Worm (Caenorhabditis elegans): ENCODE data around the gene str-108.

DNA sequence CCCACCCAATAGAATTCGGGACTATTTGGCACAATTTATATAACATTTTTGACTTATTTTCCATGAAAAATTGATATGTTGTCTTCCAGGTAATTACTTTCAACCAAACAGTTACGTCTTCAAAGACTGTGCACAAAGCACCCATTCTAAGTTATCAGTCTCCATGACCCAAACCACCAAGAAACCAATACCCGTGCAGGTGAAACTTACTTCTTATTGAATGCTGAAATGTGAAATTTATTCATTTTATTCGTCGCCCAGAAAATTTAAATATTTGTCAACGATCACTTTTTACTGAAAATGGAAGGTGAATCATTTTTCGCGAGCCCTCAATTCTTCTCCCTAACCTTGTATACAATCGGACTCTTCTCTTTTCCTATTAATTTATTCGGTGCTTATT is 24.4 kb downstream of the str-108 start, which contains the start of gene srh-281:
- TF ChIP-seq ceh-18 (tag; optimal IDR thresholded peaks at IDR 0.05), result no peak
- TF ChIP-seq dve-1 (tag; optimal IDR thresholded peaks at IDR 0.05), result no peak
- TF ChIP-seq ama-1 (optimal IDR thresholded peaks at IDR 0.05), result no peak
- TF ChIP-seq tbx-2 (tag; optimal IDR thresholded peaks at IDR 0.05), result no peak
- TF ChIP-seq lin-11 (tag; optimal IDR thresholded peaks at IDR 0.05), result no peak
- no peak for TF ChIP-seq fkh-10 (GFP tag; optimal IDR thresholded peaks at IDR 0.05)
- no peak for TF ChIP-seq gmeb-2 (tag; optimal IDR thresholded peaks at IDR 0.05)
- TF ChIP-seq elt-2 (tag; optimal IDR thresholded peaks at IDR 0.05), result no peak
- TF ChIP-seq ceh-9 (tag; optimal IDR thresholded peaks at IDR 0.05), result no peak
- no peak for TF ChIP-seq nfya-1 (tag; optimal IDR thresholded peaks at IDR 0.05)
- TF ChIP-seq unc-86 (tag; optimal IDR thresholded peaks at IDR 0.05), result no peak
